Worm (Caenorhabditis elegans): Measurements from ENCODE around the gene col-140.
A peak's percentile ranks its signal among the peaks of the same experiment; 100 is the strongest.

Gene col-140

ce11 chrV:5835979-5836615, 537 bp downstream of the col-140 start:
- TF ChIP-seq dmd-6 (GFP tag; IDR thresholded peaks at IDR 0.05) (peak; percentile 26; the same call in 1 of the 2 replicates), nhr-237 (tag; optimal IDR thresholded peaks at IDR 0.05) (no peak), pha-4 (GFP tag; IDR thresholded peaks at IDR 0.05) (0 out of 2 replicates have a peak, but pooled peaks have one; percentile 10), pha-4 (tag; optimal IDR thresholded peaks at IDR 0.05) (no peak), hmg-1.1 (GFP tag; IDR thresholded peaks at IDR 0.05) (no peak), lin-38 (GFP tag; IDR thresholded peaks at IDR 0.05) (peak; percentile 28; the same call in 1 of the 2 replicates), nhr-48 (tag; optimal IDR thresholded peaks at IDR 0.05) (no peak), attf-4 (tag; optimal IDR thresholded peaks at IDR 0.05) (no peak), Y48G9A.11 (GFP tag; IDR thresholded peaks at IDR 0.05) (0 out of 2 replicates have a peak, but pooled peaks have one; percentile 23), saeg-2 (GFP tag; IDR thresholded peaks at IDR 0.05) (no peak), jun-1 (tag; optimal IDR thresholded peaks at IDR 0.05) (no peak), lin-1 (GFP tag; IDR thresholded peaks at IDR 0.05) (no peak), egl-27 (tag; optimal IDR thresholded peaks at IDR 0.05) (no peak), zip-2 (tag; optimal IDR thresholded peaks at IDR 0.05) (no peak), set-16 (GFP tag; IDR thresholded peaks at IDR 0.05) (peak; percentile 99), mxl-3 (GFP tag; optimal IDR thresholded peaks at IDR 0.05) (peak; percentile 43), zfp-3 (GFP tag; conservative IDR thresholded peaks at IDR 0.05) (no peak; the same call in 1 of the 2 replicates), gei-8 (GFP tag; optimal IDR thresholded peaks at IDR 0.05) (peak; percentile 17), lin-29 (GFP tag; IDR thresholded peaks at IDR 0.05) (0 out of 2 replicates have a peak, but pooled peaks have one; percentile 7), madf-5 (GFP tag; IDR thresholded peaks at IDR 0.05) (peak in 1 of 2 experiments; percentile 50; a peak in 1 of 4 replicates), egl-43 (GFP tag; IDR thresholded peaks at IDR 0.05) (0 out of 2 replicates have a peak, but pooled peaks have one; percentile 41), mes-2 (tag; optimal IDR thresholded peaks at IDR 0.05; ENCODE audit: poor library complexity, severe bottlenecking) (no peak), lin-15B (tag; optimal IDR thresholded peaks at IDR 0.05) (no peak), spr-1 (tag; optimal IDR thresholded peaks at IDR 0.05) (no peak), lim-7 (GFP tag; IDR thresholded peaks at IDR 0.05) (no peak), D1046.2 (GFP tag; IDR thresholded peaks at IDR 0.05) (peak; percentile 42; the same call in 1 of the 2 replicates), ctbp-1 (GFP tag; IDR thresholded peaks at IDR 0.05) (peak; percentile 78), spr-3 (GFP tag; optimal IDR thresholded peaks at IDR 0.05) (peak; percentile 1), ceh-62 (tag; optimal IDR thresholded peaks at IDR 0.05) (no peak), mdt-29 (GFP tag; IDR thresholded peaks at IDR 0.05) (0 out of 2 replicates have a peak, but pooled peaks have one; percentile 5), hlh-11 (tag; optimal IDR thresholded peaks at IDR 0.05) (peak; percentile 43), dmd-8 (GFP tag; IDR thresholded peaks at IDR 0.05) (no peak), T26A8.4 (GFP tag; IDR thresholded peaks at IDR 0.05) (peak; percentile 41; the same call in 1 of the 2 replicates), lir-3 (tag; optimal IDR thresholded peaks at IDR 0.05) (no peak)

ce11 chrV:5835397-5835796, 1.2 kb downstream of the col-140 start:
- TF ChIP-seq lin-13 (GFP tag; optimal IDR thresholded peaks at IDR 0.05) = peak; percentile 23
- no peak for TF ChIP-seq F49E8.2 (tag; optimal IDR thresholded peaks at IDR 0.05; ENCODE audit: borderline replicate concordance)
- TF ChIP-seq nhr-10 (tag; optimal IDR thresholded peaks at IDR 0.05) = no peak
- TF ChIP-seq mdt-29 (GFP tag; IDR thresholded peaks at IDR 0.05) = no peak
- no peak for TF ChIP-seq attf-4 (tag; optimal IDR thresholded peaks at IDR 0.05)
- no peak for TF ChIP-seq mep-1 (tag; optimal IDR thresholded peaks at IDR 0.05)
- TF ChIP-seq ama-1 (optimal IDR thresholded peaks at IDR 0.05) = no peak
- TF ChIP-seq zfp-3 (GFP tag; conservative IDR thresholded peaks at IDR 0.05) = peak; percentile 93
- no peak for TF ChIP-seq ceh-44 (GFP tag; IDR thresholded peaks at IDR 0.05)
- TF ChIP-seq madf-5 (GFP tag; IDR thresholded peaks at IDR 0.05) = 0 out of 4 replicates have a peak, but pooled peaks of 1 of the 2 experiments have one; percentile 1
- TF ChIP-seq rbr-2 (tag; optimal IDR thresholded peaks at IDR 0.05) = no peak
- no peak for TF ChIP-seq spr-1 (tag; optimal IDR thresholded peaks at IDR 0.05)
- no peak for TF ChIP-seq fos-1 (tag; optimal IDR thresholded peaks at IDR 0.05)
- TF ChIP-seq ztf-11 (tag; optimal IDR thresholded peaks at IDR 0.05) = no peak

All from whole organism, L4 larva.